Fruit fly (Drosophila melanogaster) whole organism, pupa: ENCODE data around the gene AP-1-2beta.

ENCODE experiments used
- CG13204 ChIP-seq: fragments of 200-800 bp; sonication (Bioruptor generic); optimal IDR thresholded peaks from 2 replicates; lab custom pipeline; 2018; ENCODE audit warnings: missing biosample characterization, mild to moderate bottlenecking, missing genetic modification characterization, moderate library complexity
- CG15710 ChIP-seq: fragments of 200-800 bp; sonication (Bioruptor generic); optimal IDR thresholded peaks from 2 replicates; lab custom pipeline; 2018; ENCODE audit warnings: missing biosample characterization, mild to moderate bottlenecking, missing genetic modification characterization, moderate library complexity
- CG17806 ChIP-seq: fragments of 200-800 bp; sonication (Bioruptor generic); optimal IDR thresholded peaks from 2 replicates; lab custom pipeline; 2018; ENCODE audit warnings: missing biosample characterization, mild to moderate bottlenecking, missing genetic modification characterization, moderate library complexity
- CG34367 ChIP-seq: fragments of 200-800 bp; sonication (Bioruptor generic); optimal IDR thresholded peaks from 2 replicates; lab custom pipeline; 2018; ENCODE audit warnings: missing biosample characterization, mild to moderate bottlenecking, missing genetic modification characterization
- CG8159 ChIP-seq: fragments of 200-800 bp; sonication (Bioruptor generic); optimal IDR thresholded peaks from 3 replicates; lab custom pipeline; 2018; ENCODE audit warnings: missing biosample characterization, mild to moderate bottlenecking, missing genetic modification characterization, moderate library complexity
- CG8301 ChIP-seq: fragments of 200-800 bp; sonication (Bioruptor generic); optimal IDR thresholded peaks from 2 replicates; lab custom pipeline; 2018; ENCODE audit warnings: missing biosample characterization, mild to moderate bottlenecking, missing genetic modification characterization
- D1 ChIP-seq: fragments of 200-800 bp; sonication (Bioruptor generic); optimal IDR thresholded peaks from 2 replicates; lab custom pipeline; 2018; ENCODE audit warnings: missing biosample characterization, mild to moderate bottlenecking, missing genetic modification characterization, moderate library complexity
- EcR ChIP-seq: fragments of 200-800 bp; sonication (Bioruptor generic); optimal IDR thresholded peaks from 3 replicates; lab custom pipeline; 2019; ENCODE audit warnings: missing biosample characterization, missing genetic modification characterization, mild to moderate bottlenecking, moderate library complexity, missing genetic modification reagents
- Ets98B ChIP-seq: fragments of 200-800 bp; sonication (Bioruptor generic); IDR thresholded peaks from 2 replicates; pipeline ENCODE4 v1.3.6; 2022; ENCODE audit warnings: missing biosample characterization, missing genetic modification characterization
- rn ChIP-seq: fragments of 200-800 bp; sonication (Bioruptor generic); IDR thresholded peaks from 2 replicates; pipeline ENCODE4 v1.3.6; 2022; ENCODE audit warnings: missing biosample characterization, missing genetic modification characterization

DNA sequence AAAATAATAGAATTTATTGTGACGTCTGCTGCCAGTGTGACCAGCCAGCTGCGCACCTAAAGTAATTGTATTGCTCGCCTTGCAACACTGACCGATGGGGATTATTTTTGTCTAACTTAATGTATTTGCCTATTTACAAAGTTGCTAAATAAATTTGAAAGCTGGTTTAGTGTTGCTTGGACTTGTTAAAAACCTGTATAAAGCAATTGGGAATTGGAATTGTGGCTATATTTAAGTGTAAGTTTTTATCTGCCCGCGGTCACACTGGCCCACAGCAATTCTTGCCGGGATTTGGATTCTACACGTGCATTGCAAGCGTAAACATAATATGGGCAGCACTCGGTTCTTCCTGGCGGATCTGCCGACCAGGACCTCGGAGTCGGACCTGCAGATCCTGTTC lies 26.7 kb upstream of the AP-1-2beta start, which contains the start of the genes CG14230 and CG14232:
- TF ChIP-seq CG15710 (tag; lab: Kevin White, UChicago) (peak; percentile 5), EcR (no peak), rn (no peak), CG8159 (tag; lab: Kevin White, UChicago) (no peak), CG17806 (tag; lab: Kevin White, UChicago) (no peak), D1 (tag; lab: Kevin White, UChicago) (no peak), Ets98B (GFP tag; lab: Robert Waterston, UW) (no peak), CG8301 (tag; lab: Kevin White, UChicago) (no peak), CG13204 (GFP tag; lab: Kevin White, UChicago) (no peak), CG34367 (tag; lab: Kevin White, UChicago) (no peak)
